Fruit fly (Drosophila melanogaster) S2 (cell line): ENCODE measurements around the gene CG31191.

Experiments used
- CG8478 ChIP-seq: fragments of >200 bp; optimal IDR thresholded peaks from 2 replicates; lab custom pipeline; 2018
- CTCF ChIP-seq, 2 experiments: fragments of >200 bp; optimal IDR thresholded peaks; 2 replicates each; lab custom pipeline; 2018

dm6 chr3R:20912725-20913124, 32.6 kb downstream of the CG31191 start:
- TF ChIP-seq CTCF (optimal IDR thresholded peaks at IDR 0.05; lab: Kevin White, UChicago) (no peak), CG8478 (lab: Kevin White, UChicago) (no peak)
